Fruit fly (Drosophila melanogaster) whole organism, embryonic: ENCODE data around the gene brun.

Experiments used
- CG17612 ChIP-seq: fragments of 200-800 bp; sonication (Bioruptor generic); IDR thresholded peaks from 2 replicates; pipeline ENCODE4 v1.3.6; 2022; ENCODE audit warnings: missing biosample characterization, missing genetic modification characterization
- Dll ChIP-seq: fragments of 200-800 bp; sonication (Bioruptor generic); IDR thresholded peaks from 4 replicates; pipeline ENCODE4 v1.3.6; 2022; ENCODE audit warnings: missing biosample characterization, missing genetic modification characterization; ENCODE audit not compliant: partially characterized antibody
- Fer2 ChIP-seq: fragments of 200-800 bp; sonication (Bioruptor generic); optimal IDR thresholded peaks from 2 replicates; lab custom pipeline; 2018; ENCODE audit warnings: missing biosample characterization, mild to moderate bottlenecking, missing genetic modification characterization, moderate library complexity
- MESR4 ChIP-seq: fragments of 200-800 bp; sonication (Bioruptor generic); optimal IDR thresholded peaks from 2 replicates; lab custom pipeline; 2018; ENCODE audit warnings: missing biosample characterization, mild to moderate bottlenecking, missing genetic modification characterization, moderate library complexity
- Rx ChIP-seq: fragments of 200-800 bp; sonication (Bioruptor generic); IDR thresholded peaks from 2 replicates; pipeline ENCODE4 v1.3.6; 2022; ENCODE audit warnings: missing biosample characterization, missing genetic modification characterization
- ab ChIP-seq: fragments of 200-800 bp; sonication (Bioruptor generic); optimal IDR thresholded peaks from 2 replicates; lab custom pipeline; 2016; ENCODE audit warnings: missing biosample characterization, missing genetic modification characterization
- ash1 ChIP-seq: fragments of 200-800 bp; sonication (Bioruptor generic); optimal IDR thresholded peaks from 2 replicates; lab custom pipeline; 2018; ENCODE audit warnings: missing biosample characterization, mild to moderate bottlenecking, missing genetic modification characterization
- br ChIP-seq: fragments of >200 bp; optimal IDR thresholded peaks from 2 replicates; lab custom pipeline; 2017
- inv ChIP-seq: fragments of 200-800 bp; sonication (Bioruptor generic); IDR thresholded peaks from 2 replicates; pipeline ENCODE4 v1.3.6; 2022; ENCODE audit warnings: missing biosample characterization, missing genetic modification characterization; ENCODE audit not compliant: partially characterized antibody
- jumu ChIP-seq: fragments of 200-800 bp; sonication (Bioruptor generic); optimal IDR thresholded peaks from 3 replicates; lab custom pipeline; 2016; ENCODE audit warnings: missing biosample characterization, missing genetic modification characterization
- psq ChIP-seq: fragments of 200-800 bp; sonication (Bioruptor generic); optimal IDR thresholded peaks from 2 replicates; lab custom pipeline; 2017; ENCODE audit warnings: missing biosample characterization, missing genetic modification characterization

DNA sequence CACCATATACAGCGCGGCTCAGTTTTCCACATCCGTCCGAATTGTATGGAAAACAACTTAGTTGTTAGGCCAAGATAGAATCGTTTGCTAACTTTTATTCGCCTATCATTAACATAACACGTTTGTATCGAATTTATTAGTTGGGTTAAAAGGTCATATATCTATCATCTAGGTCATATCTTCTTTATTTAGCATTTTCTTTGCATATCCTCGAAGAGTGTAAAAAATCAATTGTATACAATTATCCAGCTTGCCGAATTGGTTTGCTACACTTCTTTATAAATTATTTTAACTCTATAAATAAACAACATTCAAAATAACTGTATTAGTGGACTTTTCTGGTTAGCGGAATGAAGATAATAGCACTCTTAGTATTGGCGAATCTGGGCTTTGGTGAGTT lies 21.8 kb downstream of the brun start, which contains the start of gene CG17472:
- TF ChIP-seq Dll (GFP tag; lab: Robert Waterston, UW) = no peak
- no peak for TF ChIP-seq ash1 (GFP tag; lab: Kevin White, UChicago)
- TF ChIP-seq ab (GFP tag; lab: Kevin White, UChicago) = no peak
- TF ChIP-seq br (lab: Kevin White, UChicago) = no peak
- TF ChIP-seq CG17612 (GFP tag; lab: Robert Waterston, UW) = no peak
- no peak for TF ChIP-seq MESR4 (GFP tag; lab: Kevin White, UChicago)
- no peak for TF ChIP-seq psq (GFP tag; lab: Kevin White, UChicago)
- TF ChIP-seq inv = no peak
- TF ChIP-seq jumu (GFP tag; lab: Kevin White, UChicago) = no peak
- no peak for TF ChIP-seq Rx (GFP tag; lab: Robert Waterston, UW)
- no peak for TF ChIP-seq Fer2 (tag; lab: Kevin White, UChicago)
